Worm (Caenorhabditis elegans) whole organism, early embryonic: ENCODE measurements around the gene Y43F8C.7.

Experiments
- hmg-4 ChIP-seq: fragments of 200-800 bp; sonication (Bioruptor generic); optimal IDR thresholded peaks from 2 replicates; lab custom pipeline; 2018; ENCODE audit warnings: mild to moderate bottlenecking, missing genetic modification characterization, missing compliant biosample characterization

Y43F8C.7 gene

ce11 chrV:19599087-19599486 is 44.7 kb downstream of the Y43F8C.7 start:
- TF ChIP-seq hmg-4 (GFP tag; lab: Kevin White, UChicago), result no peak
